Fruit fly (Drosophila melanogaster): ENCODE measurements around the gene w-cup.

DNA sequence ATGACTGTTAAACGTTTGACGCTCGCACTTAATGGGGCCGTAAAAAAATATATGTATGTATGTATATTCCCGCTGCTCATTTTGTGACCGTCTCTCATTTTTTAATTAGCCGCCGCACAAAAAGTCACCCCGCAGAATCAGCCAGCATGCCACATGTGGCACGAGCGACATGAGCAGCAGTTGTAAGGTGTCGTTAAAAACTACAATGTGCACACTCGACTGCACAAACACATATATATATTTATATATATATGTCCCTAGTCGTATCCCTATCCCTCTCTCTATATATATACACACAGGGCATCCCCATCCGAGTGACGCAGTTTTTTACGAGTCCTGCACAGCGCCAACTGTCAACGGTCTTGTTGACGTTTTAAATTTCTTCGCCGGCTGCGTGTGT is 23.9 kb downstream of the w-cup start:
- TF ChIP-seq HLH106 (tag; optimal IDR thresholded peaks at IDR 0.05): no peak
- TF ChIP-seq lola (GFP tag; optimal IDR thresholded peaks at IDR 0.05): no peak
- TF ChIP-seq h (GFP tag; optimal IDR thresholded peaks at IDR 0.05): no peak
